Fruit fly (Drosophila melanogaster) whole organism, embryonic: Measurements from ENCODE around the gene CG10300.
A peak's percentile ranks its signal among the peaks of the same experiment; 100 is the strongest.

Experiments used
- B-H1 ChIP-seq: fragments of 200-800 bp; sonication (Bioruptor generic); IDR thresholded peaks from 3 replicates; pipeline ENCODE4 v1.3.6; 2022; ENCODE audit warnings: missing biosample characterization, missing genetic modification characterization
- Bteb2 ChIP-seq: fragments of 200-800 bp; sonication (Bioruptor generic); optimal IDR thresholded peaks from 2 replicates; lab custom pipeline; 2016; ENCODE audit warnings: missing biosample characterization, missing genetic modification characterization
- CG10267 ChIP-seq: fragments of 200-800 bp; sonication (Bioruptor generic); optimal IDR thresholded peaks from 2 replicates; lab custom pipeline; 2018; ENCODE audit warnings: missing biosample characterization, mild to moderate bottlenecking, missing genetic modification characterization, moderate library complexity
- CG10543 ChIP-seq: fragments of 200-800 bp; sonication (Bioruptor generic); optimal IDR thresholded peaks from 3 replicates; lab custom pipeline; 2017; ENCODE audit warnings: missing biosample characterization, mild to moderate bottlenecking, missing genetic modification characterization, moderate library complexity
- CG11456 ChIP-seq: fragments of 200-800 bp; sonication (Bioruptor generic); IDR thresholded peaks from 3 replicates; pipeline ENCODE4 v1.3.6; 2022; ENCODE audit warnings: missing biosample characterization, missing genetic modification characterization
- CG12744 ChIP-seq: fragments of 200-800 bp; sonication (Bioruptor generic); optimal IDR thresholded peaks from 2 replicates; lab custom pipeline; 2016; ENCODE audit warnings: missing biosample characterization, missing genetic modification characterization
- CG14965 ChIP-seq: fragments of 200-800 bp; sonication (Bioruptor generic); optimal IDR thresholded peaks from 2 replicates; lab custom pipeline; 2016; ENCODE audit warnings: missing biosample characterization, missing genetic modification characterization, borderline replicate concordance
- CG15479 ChIP-seq: fragments of 200-800 bp; sonication (Bioruptor generic); optimal IDR thresholded peaks from 3 replicates; lab custom pipeline; 2019; ENCODE audit warnings: missing biosample characterization, mild to moderate bottlenecking, missing genetic modification characterization, moderate library complexity
- CG2116 ChIP-seq: fragments of 200-800 bp; sonication (Bioruptor generic); optimal IDR thresholded peaks from 3 replicates; lab custom pipeline; 2018; ENCODE audit warnings: missing biosample characterization, mild to moderate bottlenecking, missing genetic modification characterization
- CG30403 ChIP-seq: fragments of 200-800 bp; sonication (Bioruptor generic); optimal IDR thresholded peaks from 3 replicates; lab custom pipeline; 2016; ENCODE audit warnings: missing biosample characterization, missing genetic modification characterization
- CG32772 ChIP-seq: fragments of 200-800 bp; sonication (Bioruptor generic); IDR thresholded peaks from 2 replicates; pipeline ENCODE4 v1.3.6; 2022; ENCODE audit warnings: missing biosample characterization, missing genetic modification characterization
- CG4404 ChIP-seq: fragments of 200-800 bp; sonication (Bioruptor generic); IDR thresholded peaks from 2 replicates; pipeline ENCODE4 v1.3.6; 2022; ENCODE audit warnings: missing biosample characterization, missing genetic modification characterization
- CG4617 ChIP-seq: fragments of 200-800 bp; sonication (Bioruptor generic); optimal IDR thresholded peaks from 3 replicates; lab custom pipeline; 2016; ENCODE audit warnings: missing biosample characterization, missing genetic modification characterization, borderline replicate concordance
- CG6254 ChIP-seq: fragments of 200-800 bp; sonication (Bioruptor generic); optimal IDR thresholded peaks from 3 replicates; lab custom pipeline; 2017; ENCODE audit warnings: mild to moderate bottlenecking, missing biosample characterization, missing genetic modification reagents, missing genetic modification characterization
- CG6654 ChIP-seq: fragments of 200-800 bp; sonication (Bioruptor generic); optimal IDR thresholded peaks from 2 replicates; lab custom pipeline; 2017; ENCODE audit warnings: missing biosample characterization, mild to moderate bottlenecking, missing genetic modification characterization
- CG7271 ChIP-seq: fragments of 200-800 bp; sonication (Bioruptor generic); optimal IDR thresholded peaks from 2 replicates; lab custom pipeline; 2018; ENCODE audit warnings: missing biosample characterization, mild to moderate bottlenecking, missing genetic modification characterization, moderate library complexity
- CG7839 ChIP-seq: fragments of 200-800 bp; sonication (Bioruptor generic); optimal IDR thresholded peaks from 3 replicates; lab custom pipeline; 2018; ENCODE audit warnings: missing biosample characterization, mild to moderate bottlenecking, missing genetic modification characterization, moderate library complexity
- CG7928 ChIP-seq: fragments of 200-800 bp; sonication (Bioruptor generic); optimal IDR thresholded peaks from 2 replicates; lab custom pipeline; 2017; ENCODE audit warnings: missing biosample characterization, mild to moderate bottlenecking, missing genetic modification characterization
- CG9215 ChIP-seq: fragments of 200-800 bp; sonication (Bioruptor generic); IDR thresholded peaks from 2 replicates; pipeline ENCODE4 v1.3.6; 2022; ENCODE audit warnings: missing biosample characterization, missing genetic modification characterization
- CG9932 ChIP-seq: fragments of 200-800 bp; sonication (Bioruptor generic); IDR thresholded peaks from 2 replicates; pipeline ENCODE4 v1.3.6; 2022; ENCODE audit warnings: missing biosample characterization, missing genetic modification characterization
- D19B ChIP-seq: fragments of 200-800 bp; sonication (Bioruptor generic); optimal IDR thresholded peaks from 2 replicates; lab custom pipeline; 2017; ENCODE audit warnings: missing biosample characterization, mild to moderate bottlenecking, missing genetic modification characterization
- Fer3 ChIP-seq: fragments of 200-800 bp; sonication (Bioruptor generic); optimal IDR thresholded peaks from 2 replicates; lab custom pipeline; 2018; ENCODE audit warnings: missing biosample characterization, mild to moderate bottlenecking, missing genetic modification characterization, moderate library complexity
- H2.0 ChIP-seq: fragments of 200-800 bp; sonication (Bioruptor generic); IDR thresholded peaks from 2 replicates; pipeline ENCODE4 v1.3.6; 2022; ENCODE audit warnings: missing biosample characterization, missing genetic modification characterization
- HLH3B ChIP-seq: fragments of 200-800 bp; sonication (Bioruptor generic); IDR thresholded peaks from 2 replicates; pipeline ENCODE4 v1.3.6; 2022; ENCODE audit warnings: missing biosample characterization, missing genetic modification characterization
- HmgD ChIP-seq: fragments of 200-800 bp; sonication (Bioruptor generic); optimal IDR thresholded peaks from 3 replicates; lab custom pipeline; 2016; ENCODE audit warnings: missing biosample characterization, missing genetic modification characterization
- Hr51 ChIP-seq, 2 experiments: fragments of 200-800 bp; sonication (Bioruptor generic); optimal IDR thresholded peaks; 2 replicates in 1 of 2; 3 replicates in 1 of 2; lab custom pipeline; 2016 to 2018; ENCODE audit warnings: missing biosample characterization in 2 of 2, missing genetic modification characterization in 2 of 2, mild to moderate bottlenecking in 1 of 2, moderate library complexity in 1 of 2
- MBD-R2 ChIP-seq: fragments of 200-800 bp; sonication (Bioruptor generic); IDR thresholded peaks from 2 replicates; pipeline ENCODE4 v1.3.6; 2022; ENCODE audit warnings: missing biosample characterization, missing genetic modification characterization
- MESR4 ChIP-seq: fragments of 200-800 bp; sonication (Bioruptor generic); optimal IDR thresholded peaks from 2 replicates; lab custom pipeline; 2018; ENCODE audit warnings: missing biosample characterization, mild to moderate bottlenecking, missing genetic modification characterization, moderate library complexity
- Nf-YA ChIP-seq: fragments of 200-800 bp; sonication (Bioruptor generic); IDR thresholded peaks from 2 replicates; pipeline ENCODE4 v1.3.6; 2022; ENCODE audit warnings: missing biosample characterization, missing genetic modification characterization
- Six4 ChIP-seq: fragments of 200-800 bp; sonication (Bioruptor generic); optimal IDR thresholded peaks from 2 replicates; lab custom pipeline; 2016; ENCODE audit warnings: missing biosample characterization, missing genetic modification characterization
- Sox102F ChIP-seq: fragments of 200-800 bp; sonication (Bioruptor generic); optimal IDR thresholded peaks from 2 replicates; lab custom pipeline; 2018; ENCODE audit warnings: missing biosample characterization, mild to moderate bottlenecking, missing genetic modification characterization, moderate library complexity
- Spps ChIP-seq: fragments of 200-800 bp; sonication (Bioruptor generic); optimal IDR thresholded peaks from 2 replicates; lab custom pipeline; 2018; ENCODE audit warnings: missing biosample characterization, mild to moderate bottlenecking, missing genetic modification characterization
- Sry-β ChIP-seq: fragments of 200-800 bp; sonication (Bioruptor generic); optimal IDR thresholded peaks from 2 replicates; lab custom pipeline; 2018; ENCODE audit warnings: missing biosample characterization, mild to moderate bottlenecking, missing genetic modification characterization, moderate library complexity
- Xbp1 ChIP-seq: fragments of 200-800 bp; sonication (Bioruptor generic); optimal IDR thresholded peaks from 3 replicates; lab custom pipeline; 2016; ENCODE audit warnings: missing biosample characterization, mild to moderate bottlenecking, missing genetic modification characterization
- al ChIP-seq: fragments of 200-800 bp; sonication (Bioruptor generic); IDR thresholded peaks from 2 replicates; pipeline ENCODE4 v1.3.6; 2022; ENCODE audit warnings: missing biosample characterization, missing genetic modification characterization
- ato ChIP-seq: fragments of 200-800 bp; sonication (Bioruptor generic); IDR thresholded peaks from 2 replicates; pipeline ENCODE4 v1.3.6; 2022; ENCODE audit warnings: missing biosample characterization, missing genetic modification characterization; ENCODE audit not compliant: partially characterized antibody
- caup ChIP-seq: fragments of 200-800 bp; sonication (Bioruptor generic); optimal IDR thresholded peaks from 3 replicates; lab custom pipeline; 2017; ENCODE audit warnings: missing biosample characterization, mild to moderate bottlenecking, missing genetic modification characterization, moderate library complexity; ENCODE audit not compliant: severe bottlenecking
- crc ChIP-seq: fragments of 200-800 bp; sonication (Bioruptor generic); optimal IDR thresholded peaks from 2 replicates; lab custom pipeline; 2016; ENCODE audit warnings: missing biosample characterization, missing genetic modification characterization
- eyg ChIP-seq: fragments of 200-800 bp; sonication (Bioruptor generic); optimal IDR thresholded peaks from 3 replicates; lab custom pipeline; 2016; ENCODE audit warnings: missing biosample characterization, missing genetic modification characterization
- fd3F ChIP-seq: fragments of 200-800 bp; sonication (Bioruptor generic); optimal IDR thresholded peaks from 2 replicates; lab custom pipeline; 2018; ENCODE audit warnings: missing biosample characterization, mild to moderate bottlenecking, missing genetic modification characterization, moderate library complexity
- fru ChIP-seq: fragments of >200 bp; optimal IDR thresholded peaks from 2 replicates; lab custom pipeline; 2017
- gcm ChIP-seq: fragments of 200-800 bp; sonication (Bioruptor generic); optimal IDR thresholded peaks from 2 replicates; lab custom pipeline; 2019; ENCODE audit warnings: missing biosample characterization, mild to moderate bottlenecking, missing genetic modification characterization, moderate library complexity
- jumu ChIP-seq: fragments of 200-800 bp; sonication (Bioruptor generic); optimal IDR thresholded peaks from 3 replicates; lab custom pipeline; 2016; ENCODE audit warnings: missing biosample characterization, missing genetic modification characterization
- klu ChIP-seq: fragments of 200-800 bp; sonication (Bioruptor generic); IDR thresholded peaks from 2 replicates; pipeline ENCODE4 v1.3.6; 2022; ENCODE audit warnings: missing biosample characterization, missing genetic modification characterization
- luna ChIP-seq: fragments of 200-800 bp; sonication (Bioruptor generic); optimal IDR thresholded peaks from 2 replicates; lab custom pipeline; 2016; ENCODE audit warnings: missing biosample characterization, missing genetic modification characterization
- nerfin-2 ChIP-seq: fragments of 200-800 bp; sonication (Bioruptor generic); IDR thresholded peaks from 2 replicates; pipeline ENCODE4 v1.3.6; 2022; ENCODE audit warnings: missing biosample characterization, missing genetic modification characterization; ENCODE audit not compliant: partially characterized antibody
- repo ChIP-seq: fragments of 200-800 bp; sonication (Bioruptor generic); optimal IDR thresholded peaks from 2 replicates; lab custom pipeline; 2016; ENCODE audit warnings: missing biosample characterization, missing genetic modification characterization
- scrt ChIP-seq: fragments of 200-800 bp; sonication (Bioruptor generic); optimal IDR thresholded peaks from 2 replicates; lab custom pipeline; 2018; ENCODE audit warnings: missing biosample characterization, mild to moderate bottlenecking, missing genetic modification characterization, moderate library complexity
- sima ChIP-seq: fragments of 200-800 bp; sonication (Bioruptor generic); optimal IDR thresholded peaks from 2 replicates; lab custom pipeline; 2016; ENCODE audit warnings: missing biosample characterization, missing genetic modification characterization
- trh ChIP-seq: fragments of 200-800 bp; sonication (Bioruptor generic); optimal IDR thresholded peaks from 2 replicates; lab custom pipeline; 2016; ENCODE audit warnings: missing biosample characterization, missing genetic modification characterization
- wor ChIP-seq: fragments of 200-800 bp; sonication (Bioruptor generic); IDR thresholded peaks from 2 replicates; pipeline ENCODE4 v1.3.6; 2022; ENCODE audit warnings: missing biosample characterization, missing genetic modification characterization
- yki ChIP-seq: fragments of >200 bp; optimal IDR thresholded peaks from 3 replicates; lab custom pipeline; 2018

Gene CG10300

dm6 chr3R:23721936-23722335 lies 10.6 kb downstream of the CG10300 start (continued):
- TF ChIP-seq CG10543 (GFP tag; lab: Kevin White, UChicago) = no peak
- TF ChIP-seq CG9215 (GFP tag; lab: Robert Waterston, UW) = no peak
- no peak for TF ChIP-seq wor
- no peak for TF ChIP-seq CG4404 (GFP tag; lab: Robert Waterston, UW)
- TF ChIP-seq Six4 (GFP tag; lab: Kevin White, UChicago) = no peak
- TF ChIP-seq CG10267 (tag; lab: Kevin White, UChicago) = peak; percentile 42
- no peak for TF ChIP-seq fru (lab: Kevin White, UChicago)
- no peak for TF ChIP-seq Nf-YA
- TF ChIP-seq H2.0 (GFP tag; lab: Robert Waterston, UW) = no peak
- no peak for TF ChIP-seq CG6254 (GFP tag; lab: Kevin White, UChicago)
- TF ChIP-seq repo = no peak
- TF ChIP-seq HmgD = no peak
- no peak for TF ChIP-seq MBD-R2 (GFP tag; lab: Robert Waterston, UW)
- TF ChIP-seq eyg (GFP tag; lab: Kevin White, UChicago) = no peak
- no peak for TF ChIP-seq B-H1 (GFP tag; lab: Robert Waterston, UW)
- no peak for TF ChIP-seq jumu (GFP tag; lab: Kevin White, UChicago)
- TF ChIP-seq Spps (tag; lab: Kevin White, UChicago) = no peak
- no peak for TF ChIP-seq Sry-β (GFP tag; lab: Kevin White, UChicago)
- TF ChIP-seq yki (lab: Kevin White, UChicago) = no peak
- TF ChIP-seq CG4617 (GFP tag; lab: Kevin White, UChicago) = peak; percentile 7
- TF ChIP-seq sima = no peak
- no peak for TF ChIP-seq CG14965 (GFP tag; lab: Kevin White, UChicago)
- TF ChIP-seq scrt = no peak
- no peak for TF ChIP-seq CG12744 (GFP tag; lab: Kevin White, UChicago)
- TF ChIP-seq CG2116 (GFP tag; lab: Kevin White, UChicago) = peak; percentile 24
- no peak for TF ChIP-seq CG32772
- TF ChIP-seq Fer3 = peak; percentile 27
- no peak for TF ChIP-seq CG7271 (tag; lab: Kevin White, UChicago)
- no peak for TF ChIP-seq klu (GFP tag; lab: Robert Waterston, UW)

dm6 chr3R:23722680-23723372 lies 11.5 kb downstream of the CG10300 start, which contains the start of gene CG10365:
Gene CG10365 (plus strand): TSS chr3R:23723331.
- TF ChIP-seq nerfin-2 (GFP tag; lab: Robert Waterston, UW) (no peak), trh (GFP tag; lab: Kevin White, UChicago) (peak; percentile 34), CG11456 (GFP tag; lab: Robert Waterston, UW) (peak; percentile 72), HLH3B (GFP tag; lab: Robert Waterston, UW) (peak; percentile 87), luna (GFP tag; lab: Kevin White, UChicago) (no peak), CG15479 (GFP tag; lab: Kevin White, UChicago) (no peak), Xbp1 (GFP tag; lab: Kevin White, UChicago) (peak; percentile 77), D19B (GFP tag; lab: Kevin White, UChicago) (peak; percentile 61), CG7839 (tag; lab: Kevin White, UChicago) (peak; percentile 96), crc (no peak), Bteb2 (no peak), ato (GFP tag; lab: Robert Waterston, UW) (no peak), MESR4 (GFP tag; lab: Kevin White, UChicago) (no peak), CG30403 (peak; percentile 90), caup (GFP tag; lab: Kevin White, UChicago) (peak; percentile 73), al (GFP tag; lab: Robert Waterston, UW) (peak; percentile 68), Sox102F (GFP tag; lab: Kevin White, UChicago) (peak; percentile 93), gcm (peak; percentile 91), CG6654 (peak; percentile 5), Hr51 (GFP tag; optimal IDR thresholded peaks at IDR 0.05; lab: Kevin White, UChicago) (peak in 1 of 2 experiments; percentile 97), CG7928 (GFP tag; lab: Kevin White, UChicago) (no peak), CG9932 (peak; percentile 67), fd3F (GFP tag; lab: Kevin White, UChicago) (peak; percentile 90)
